Fruit fly (Drosophila melanogaster): Measurements from ENCODE around the gene msd5.

msd5 gene

DNA sequence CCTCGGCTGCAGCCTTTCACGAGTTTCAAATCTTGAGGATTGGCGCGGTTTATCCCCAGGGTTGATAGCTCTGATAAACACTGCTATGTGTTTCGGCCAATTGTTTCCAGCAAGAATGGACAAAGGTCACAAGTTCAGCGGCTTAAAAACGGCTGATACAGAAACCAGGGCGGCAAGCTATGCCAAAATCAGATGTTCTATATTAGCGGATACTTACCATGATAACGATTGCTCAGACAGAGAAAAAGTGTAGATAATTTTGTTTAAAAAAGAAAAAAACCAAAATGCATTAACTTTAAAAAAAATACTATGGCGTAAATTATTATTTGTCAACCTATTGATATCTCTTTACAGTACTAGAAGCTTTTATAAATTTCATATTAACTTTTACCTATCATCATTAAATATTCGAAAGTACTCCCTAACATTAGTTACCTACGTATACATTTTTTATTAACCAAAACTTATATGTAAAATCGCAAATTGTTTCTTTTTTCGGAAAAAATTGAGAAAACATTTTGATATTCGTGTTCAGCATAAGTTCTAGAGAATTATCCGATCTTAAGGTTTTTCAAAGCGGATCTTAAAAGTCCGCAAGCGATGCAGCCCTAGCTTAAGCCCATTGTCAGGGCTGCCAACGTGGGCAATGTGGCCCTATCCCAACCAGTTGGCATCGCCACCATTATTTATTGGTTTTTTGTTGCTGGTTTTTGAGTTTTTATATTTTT lies 19.7 kb downstream of the msd5 start, which contains the start of the genes sturkopf and Herc4 (continued):
- TF ChIP-seq stwl (tag; optimal IDR thresholded peaks at IDR 0.05), result peak; percentile 65
- TF ChIP-seq Chrac-16 (GFP tag; optimal IDR thresholded peaks at IDR 0.05), result peak; percentile 57
- peak; percentile 16 for TF ChIP-seq CG1792 (GFP tag; optimal IDR thresholded peaks at IDR 0.05)
- peak; percentile 73 for TF ChIP-seq CG2712 (tag; optimal IDR thresholded peaks at IDR 0.05)
- no peak for TF ChIP-seq cg (GFP tag; optimal IDR thresholded peaks at IDR 0.05)
- TF ChIP-seq Six4 (GFP tag; optimal IDR thresholded peaks at IDR 0.05), result peak; percentile 8
- peak; percentile 40 for TF ChIP-seq CG10979 (tag; optimal IDR thresholded peaks at IDR 0.05)
- peak; percentile 49 for TF ChIP-seq wdn (GFP tag; IDR thresholded peaks at IDR 0.05)
- peak; percentile 59 for TF ChIP-seq CG1233 (GFP tag; optimal IDR thresholded peaks at IDR 0.05)
- TF ChIP-seq Hr51 (GFP tag; optimal IDR thresholded peaks at IDR 0.05), result peak; percentile 51 to 71
- peak; percentile 7; the same call in 1 of the 2 replicates for TF ChIP-seq ro (GFP tag; IDR thresholded peaks at IDR 0.05)
- no peak for TF ChIP-seq CG32767 (GFP tag; IDR thresholded peaks at IDR 0.05)
- peak; percentile 77 for TF ChIP-seq NFAT (GFP tag; IDR thresholded peaks at IDR 0.05)
- TF ChIP-seq CG14667 (GFP tag; IDR thresholded peaks at IDR 0.05), result 0 out of 2 replicates have a peak, but pooled peaks have one; percentile 24
- peak; percentile 48 for TF ChIP-seq HLH3B (GFP tag; IDR thresholded peaks at IDR 0.05)
- peak; percentile 46 for TF ChIP-seq Asciz (GFP tag; optimal IDR thresholded peaks at IDR 0.05)
- peak; percentile 23 for TF ChIP-seq CG12744 (GFP tag; optimal IDR thresholded peaks at IDR 0.05)
- peak; percentile 69 for TF ChIP-seq CG18599 (GFP tag; optimal IDR thresholded peaks at IDR 0.05)
- TF ChIP-seq CG8359 (GFP tag; optimal IDR thresholded peaks at IDR 0.05; ENCODE audit: borderline replicate concordance), result no peak
- TF ChIP-seq bab2 (GFP tag; optimal IDR thresholded peaks at IDR 0.05), result peak; percentile 69
- no peak for TF ChIP-seq prd (optimal IDR thresholded peaks at IDR 0.05)
- TF ChIP-seq prd (GFP tag; IDR thresholded peaks at IDR 0.05), result peak; percentile 62; the same call in 2 of the 3 replicates
- TF ChIP-seq cas (GFP tag; IDR thresholded peaks at IDR 0.05), result peak; percentile 12; the same call in 1 of the 2 replicates
- TF ChIP-seq Atf-2 (GFP tag; optimal IDR thresholded peaks at IDR 0.05), result peak; percentile 83
- no peak for TF ChIP-seq wor (GFP tag; IDR thresholded peaks at IDR 0.05)
- peak; percentile 85 for TF ChIP-seq CG9437 (GFP tag; optimal IDR thresholded peaks at IDR 0.05)
- peak; percentile 73 for TF ChIP-seq CG8944 (GFP tag; optimal IDR thresholded peaks at IDR 0.05)
- TF ChIP-seq CG9215 (GFP tag; IDR thresholded peaks at IDR 0.05), result peak; percentile 61; the same call in 1 of the 2 replicates
- no peak for TF ChIP-seq pita (GFP tag; optimal IDR thresholded peaks at IDR 0.05)
- peak; percentile 8 for TF ChIP-seq sima (GFP tag; optimal IDR thresholded peaks at IDR 0.05)
- peak; percentile 43 for TF ChIP-seq CG18476 (GFP tag; optimal IDR thresholded peaks at IDR 0.05)
- TF ChIP-seq Gug (GFP tag; IDR thresholded peaks at IDR 0.05), result peak; percentile 62; the same call in 3 of the 4 replicates
- peak; percentile 39 for TF ChIP-seq exex (tag; optimal IDR thresholded peaks at IDR 0.05)
- TF ChIP-seq chif (GFP tag; optimal IDR thresholded peaks at IDR 0.05), result peak; percentile 64 to 77
- TF ChIP-seq Dref (GFP tag; IDR thresholded peaks at IDR 0.05), result peak; percentile 49
- no peak for TF ChIP-seq CG4360 (GFP tag; IDR thresholded peaks at IDR 0.05)
- peak; percentile 94 for TF ChIP-seq Ets97D (GFP tag; optimal IDR thresholded peaks at IDR 0.05)
- TF ChIP-seq bigmax (GFP tag; optimal IDR thresholded peaks at IDR 0.05), result no peak
- TF ChIP-seq eve (GFP tag; optimal IDR thresholded peaks at IDR 0.05), result no peak
- peak; percentile 7; the same call in 1 of the 3 replicates for TF ChIP-seq CG34422 (GFP tag; IDR thresholded peaks at IDR 0.05)
- TF ChIP-seq CG15696 (tag; optimal IDR thresholded peaks at IDR 0.05), result peak; percentile 24
- TF ChIP-seq cad (GFP tag; optimal IDR thresholded peaks at IDR 0.05), result no peak
- no peak for TF ChIP-seq Blimp-1 (GFP tag; optimal IDR thresholded peaks at IDR 0.05)
- TF ChIP-seq gfzf (GFP tag; optimal IDR thresholded peaks at IDR 0.05), result peak; percentile 46
- peak; percentile 78 for TF ChIP-seq crc (GFP tag; optimal IDR thresholded peaks at IDR 0.05)
- TF ChIP-seq NC2β (GFP tag; optimal IDR thresholded peaks at IDR 0.05), result peak; percentile 54
- peak; percentile 71 for TF ChIP-seq p53 (GFP tag; optimal IDR thresholded peaks at IDR 0.05)
- peak; percentile 36 for TF ChIP-seq BEAF-32 (GFP tag; optimal IDR thresholded peaks at IDR 0.05)
- peak; percentile 87 for TF ChIP-seq CG9817 (tag; optimal IDR thresholded peaks at IDR 0.05)

All from whole organism, embryonic.